Fruit fly (Drosophila melanogaster): ENCODE data around the gene gammaSnap2.

Gene gammaSnap2

dm6 chr3R:10100498-10101196 lies 20.6 kb downstream of the gammaSnap2 start:
- TF ChIP-seq CG34367 (tag; optimal IDR thresholded peaks at IDR 0.05) (no peak), CG4496 (GFP tag; IDR thresholded peaks at IDR 0.05) (peak; percentile 52; the same call in 1 of the 3 replicates)

- TF ChIP-seq gl (tag; optimal IDR thresholded peaks at IDR 0.05) (no peak), fd96Ca (GFP tag; IDR thresholded peaks at IDR 0.05) (no peak), EcR (GFP tag; optimal IDR thresholded peaks at IDR 0.05) (peak; percentile 84)
Observed at dm6 chr3R:10099401-10099848, 21.8 kb downstream of the gammaSnap2 start.

- no peak for TF ChIP-seq rn (GFP tag; IDR thresholded peaks at IDR 0.05)
- no peak for TF ChIP-seq CG17806 (tag; optimal IDR thresholded peaks at IDR 0.05)
- TF ChIP-seq CG32121 (GFP tag; IDR thresholded peaks at IDR 0.05), result no peak
- no peak for TF ChIP-seq CG4496 (GFP tag; IDR thresholded peaks at IDR 0.05)
- TF ChIP-seq Snoo (tag; optimal IDR thresholded peaks at IDR 0.05), result no peak
- no peak for TF ChIP-seq CG9948 (tag; optimal IDR thresholded peaks at IDR 0.05)
Observed at dm6 chr3R:10098296-10098675, 22.9 kb downstream of the gammaSnap2 start.

dm6 chr3R:10097531-10098295 lies 23.5 kb downstream of the gammaSnap2 start:
- TF ChIP-seq CG14655 (GFP tag; optimal IDR thresholded peaks at IDR 0.05), result no peak
- TF ChIP-seq CG32121 (GFP tag; IDR thresholded peaks at IDR 0.05), result 0 out of 2 replicates have a peak, but pooled peaks have one; percentile 11
- 0 out of 2 replicates have a peak, but pooled peaks have one; percentile 8 for TF ChIP-seq CG12605 (GFP tag; IDR thresholded peaks at IDR 0.05)
- no peak for TF ChIP-seq gl (tag; optimal IDR thresholded peaks at IDR 0.05)
- TF ChIP-seq CG8301 (tag; optimal IDR thresholded peaks at IDR 0.05), result no peak
- no peak for TF ChIP-seq rn (GFP tag; IDR thresholded peaks at IDR 0.05)
- TF ChIP-seq EcR (GFP tag; optimal IDR thresholded peaks at IDR 0.05), result peak; percentile 55

dm6 chr3R:10095765-10096164 lies 25.4 kb downstream of the gammaSnap2 start:
- TF ChIP-seq CG34367 (tag; optimal IDR thresholded peaks at IDR 0.05) (no peak), CG13204 (GFP tag; optimal IDR thresholded peaks at IDR 0.05) (no peak), CG8301 (tag; optimal IDR thresholded peaks at IDR 0.05) (no peak), Snoo (tag; optimal IDR thresholded peaks at IDR 0.05) (no peak), gl (tag; optimal IDR thresholded peaks at IDR 0.05) (no peak), CG17806 (tag; optimal IDR thresholded peaks at IDR 0.05) (no peak), CG4496 (GFP tag; IDR thresholded peaks at IDR 0.05) (no peak), fd96Ca (GFP tag; IDR thresholded peaks at IDR 0.05) (no peak), rn (GFP tag; IDR thresholded peaks at IDR 0.05) (no peak)

- TF ChIP-seq Pif1A (GFP tag; optimal IDR thresholded peaks at IDR 0.05), result no peak
- no peak for TF ChIP-seq EcR (GFP tag; optimal IDR thresholded peaks at IDR 0.05)
- no peak for TF ChIP-seq CG15710 (tag; optimal IDR thresholded peaks at IDR 0.05)
- TF ChIP-seq CG13204 (GFP tag; optimal IDR thresholded peaks at IDR 0.05), result no peak
- TF ChIP-seq CG12605 (GFP tag; IDR thresholded peaks at IDR 0.05), result no peak
- TF ChIP-seq CG34367 (tag; optimal IDR thresholded peaks at IDR 0.05), result no peak
- no peak for TF ChIP-seq rn (GFP tag; IDR thresholded peaks at IDR 0.05)
- TF ChIP-seq CG14655 (GFP tag; optimal IDR thresholded peaks at IDR 0.05), result no peak
- no peak for TF ChIP-seq CG8301 (tag; optimal IDR thresholded peaks at IDR 0.05)
- no peak for TF ChIP-seq Ets98B (GFP tag; IDR thresholded peaks at IDR 0.05)
- TF ChIP-seq gl (tag; optimal IDR thresholded peaks at IDR 0.05), result no peak
- TF ChIP-seq CG8159 (tag; optimal IDR thresholded peaks at IDR 0.05), result no peak
- no peak for TF ChIP-seq CG9948 (tag; optimal IDR thresholded peaks at IDR 0.05)
- TF ChIP-seq Snoo (tag; optimal IDR thresholded peaks at IDR 0.05), result no peak
- TF ChIP-seq CG17806 (tag; optimal IDR thresholded peaks at IDR 0.05), result no peak
- TF ChIP-seq CG4496 (GFP tag; IDR thresholded peaks at IDR 0.05), result no peak
- no peak for TF ChIP-seq Pif1B (GFP tag; optimal IDR thresholded peaks at IDR 0.05)
- no peak for TF ChIP-seq D1 (tag; optimal IDR thresholded peaks at IDR 0.05)
- no peak for TF ChIP-seq CG32121 (GFP tag; IDR thresholded peaks at IDR 0.05)
Observed at dm6 chr3R:10095052-10095451, 26.1 kb downstream of the gammaSnap2 start.

- TF ChIP-seq CG10348 (GFP tag; IDR thresholded peaks at IDR 0.05) (no peak), CG34367 (tag; optimal IDR thresholded peaks at IDR 0.05) (no peak), D1 (tag; optimal IDR thresholded peaks at IDR 0.05) (no peak), CG15710 (tag; optimal IDR thresholded peaks at IDR 0.05) (no peak), CG8301 (tag; optimal IDR thresholded peaks at IDR 0.05) (no peak), EcR (GFP tag; optimal IDR thresholded peaks at IDR 0.05) (peak; percentile 11), CG12605 (GFP tag; IDR thresholded peaks at IDR 0.05) (peak; percentile 64; the same call in 1 of the 2 replicates), Ets98B (GFP tag; IDR thresholded peaks at IDR 0.05) (peak; percentile 58; the same call in 1 of the 2 replicates), Pif1A (GFP tag; optimal IDR thresholded peaks at IDR 0.05) (no peak), CG9948 (tag; optimal IDR thresholded peaks at IDR 0.05) (no peak), CG14655 (GFP tag; optimal IDR thresholded peaks at IDR 0.05) (no peak), fd96Ca (GFP tag; IDR thresholded peaks at IDR 0.05) (no peak), CG4496 (GFP tag; IDR thresholded peaks at IDR 0.05) (peak; percentile 76), CG17806 (tag; optimal IDR thresholded peaks at IDR 0.05) (no peak), CG32121 (GFP tag; IDR thresholded peaks at IDR 0.05) (no peak), CG13204 (GFP tag; optimal IDR thresholded peaks at IDR 0.05) (no peak), gl (tag; optimal IDR thresholded peaks at IDR 0.05) (no peak)
Observed at dm6 chr3R:10093252-10094030, 27.8 kb downstream of the gammaSnap2 start.
